Worm (Caenorhabditis elegans): Measurements from ENCODE around the gene nmy-1.

Gene nmy-1

ce11 chrX:2925950-2926349, 16.6 kb downstream of the nmy-1 start:
- TF ChIP-seq F13C5.2 (tag; optimal IDR thresholded peaks at IDR 0.05) (no peak), scrt-1 (GFP tag; IDR thresholded peaks at IDR 0.05) (no peak), ets-7 (tag; optimal IDR thresholded peaks at IDR 0.05) (no peak), tbx-11 (GFP tag; IDR thresholded peaks at IDR 0.05) (no peak), hnd-1 (tag; optimal IDR thresholded peaks at IDR 0.05) (no peak), B0310.2 (tag; optimal IDR thresholded peaks at IDR 0.05) (no peak), ceh-36 (tag; optimal IDR thresholded peaks at IDR 0.05) (no peak), aly-1 (tag; optimal IDR thresholded peaks at IDR 0.05) (no peak), hmbx-1 (tag; optimal IDR thresholded peaks at IDR 0.05) (no peak), tbx-37 (GFP tag; conservative IDR thresholded peaks at IDR 0.05) (no peak), ama-1 (optimal IDR thresholded peaks at IDR 0.05) (no peak), sea-1 (GFP tag; conservative IDR thresholded peaks at IDR 0.05) (no peak), ceh-13 (GFP tag; optimal IDR thresholded peaks at IDR 0.05) (no peak), hmg-4 (GFP tag; optimal IDR thresholded peaks at IDR 0.05) (no peak), flt-1 (GFP tag; IDR thresholded peaks at IDR 0.05) (no peak)

- no peak for TF ChIP-seq F13C5.2 (tag; optimal IDR thresholded peaks at IDR 0.05)
- TF ChIP-seq hmbx-1 (tag; optimal IDR thresholded peaks at IDR 0.05), result no peak
- no peak for TF ChIP-seq hnd-1 (tag; optimal IDR thresholded peaks at IDR 0.05)
- TF ChIP-seq B0310.2 (tag; optimal IDR thresholded peaks at IDR 0.05), result no peak
- no peak for TF ChIP-seq tbx-37 (GFP tag; conservative IDR thresholded peaks at IDR 0.05)
Observed at ce11 chrX:2927576-2927975, 18.2 kb downstream of the nmy-1 start.

ce11 chrX:2928089-2928488, 18.8 kb downstream of the nmy-1 start:
- no peak for TF ChIP-seq tbx-11 (GFP tag; IDR thresholded peaks at IDR 0.05)

ce11 chrX:2931852-2932251, 22.5 kb downstream of the nmy-1 start:
- no peak for TF ChIP-seq flt-1 (GFP tag; IDR thresholded peaks at IDR 0.05)
- TF ChIP-seq aly-1 (tag; optimal IDR thresholded peaks at IDR 0.05), result no peak
- TF ChIP-seq B0310.2 (tag; optimal IDR thresholded peaks at IDR 0.05), result no peak

- no peak for TF ChIP-seq ceh-13 (GFP tag; optimal IDR thresholded peaks at IDR 0.05)
- no peak for TF ChIP-seq hmbx-1 (tag; optimal IDR thresholded peaks at IDR 0.05)
- no peak for TF ChIP-seq aly-1 (tag; optimal IDR thresholded peaks at IDR 0.05)
- TF ChIP-seq sea-1 (GFP tag; conservative IDR thresholded peaks at IDR 0.05), result no peak
- no peak for TF ChIP-seq tbx-37 (GFP tag; conservative IDR thresholded peaks at IDR 0.05)
- TF ChIP-seq ama-1 (optimal IDR thresholded peaks at IDR 0.05), result no peak
- TF ChIP-seq B0310.2 (tag; optimal IDR thresholded peaks at IDR 0.05), result no peak
- TF ChIP-seq ceh-36 (tag; optimal IDR thresholded peaks at IDR 0.05), result no peak
- TF ChIP-seq pes-1 (GFP tag; IDR thresholded peaks at IDR 0.05), result no peak
- TF ChIP-seq F13C5.2 (tag; optimal IDR thresholded peaks at IDR 0.05), result no peak
- no peak for TF ChIP-seq scrt-1 (GFP tag; IDR thresholded peaks at IDR 0.05)
- TF ChIP-seq tra-4 (tag; optimal IDR thresholded peaks at IDR 0.05), result no peak
- TF ChIP-seq hmg-4 (GFP tag; optimal IDR thresholded peaks at IDR 0.05), result no peak
- TF ChIP-seq ets-7 (tag; optimal IDR thresholded peaks at IDR 0.05), result no peak
- TF ChIP-seq flt-1 (GFP tag; IDR thresholded peaks at IDR 0.05), result no peak
- TF ChIP-seq tbx-11 (GFP tag; IDR thresholded peaks at IDR 0.05), result no peak
- TF ChIP-seq hnd-1 (tag; optimal IDR thresholded peaks at IDR 0.05), result no peak
Observed at ce11 chrX:2933061-2933460, 23.7 kb downstream of the nmy-1 start, which contains the start of gene fard-1. TSS of gene fard-1 (plus strand) at chrX:2933361.

- TF ChIP-seq hnd-1 (tag; optimal IDR thresholded peaks at IDR 0.05), result no peak
- no peak for TF ChIP-seq aly-1 (tag; optimal IDR thresholded peaks at IDR 0.05)
- no peak for TF ChIP-seq pes-1 (GFP tag; IDR thresholded peaks at IDR 0.05)
- TF ChIP-seq tra-4 (tag; optimal IDR thresholded peaks at IDR 0.05), result no peak
- no peak for TF ChIP-seq scrt-1 (GFP tag; IDR thresholded peaks at IDR 0.05)
- TF ChIP-seq hmg-4 (GFP tag; optimal IDR thresholded peaks at IDR 0.05), result no peak
- TF ChIP-seq tbx-37 (GFP tag; conservative IDR thresholded peaks at IDR 0.05), result no peak
- no peak for TF ChIP-seq hmbx-1 (tag; optimal IDR thresholded peaks at IDR 0.05)
- TF ChIP-seq ets-7 (tag; optimal IDR thresholded peaks at IDR 0.05), result no peak
- TF ChIP-seq tbx-11 (GFP tag; IDR thresholded peaks at IDR 0.05), result no peak
- TF ChIP-seq ceh-36 (tag; optimal IDR thresholded peaks at IDR 0.05), result no peak
- no peak for TF ChIP-seq ama-1 (optimal IDR thresholded peaks at IDR 0.05)
- TF ChIP-seq ceh-13 (GFP tag; optimal IDR thresholded peaks at IDR 0.05), result no peak
- no peak for TF ChIP-seq B0310.2 (tag; optimal IDR thresholded peaks at IDR 0.05)
- no peak for TF ChIP-seq flt-1 (GFP tag; IDR thresholded peaks at IDR 0.05)
- TF ChIP-seq sea-1 (GFP tag; conservative IDR thresholded peaks at IDR 0.05), result no peak
- TF ChIP-seq F13C5.2 (tag; optimal IDR thresholded peaks at IDR 0.05), result no peak
Observed at ce11 chrX:2939085-2939484, 29.8 kb downstream of the nmy-1 start.

- TF ChIP-seq ets-7 (tag; optimal IDR thresholded peaks at IDR 0.05) (no peak), tra-4 (tag; optimal IDR thresholded peaks at IDR 0.05) (no peak), hnd-1 (tag; optimal IDR thresholded peaks at IDR 0.05) (no peak), F13C5.2 (tag; optimal IDR thresholded peaks at IDR 0.05) (no peak)
Observed at ce11 chrX:2939526-2939925, 30.2 kb downstream of the nmy-1 start.

ce11 chrX:2940572-2940971, 31.2 kb downstream of the nmy-1 start, which contains the start of gene pfk-1.1:
TSS of gene pfk-1.1 (plus strand) at chrX:2940872.
- TF ChIP-seq ceh-36 (tag; optimal IDR thresholded peaks at IDR 0.05), result no peak
- TF ChIP-seq aly-1 (tag; optimal IDR thresholded peaks at IDR 0.05), result no peak
- TF ChIP-seq ceh-13 (GFP tag; optimal IDR thresholded peaks at IDR 0.05), result no peak
- TF ChIP-seq B0310.2 (tag; optimal IDR thresholded peaks at IDR 0.05), result no peak
- TF ChIP-seq tra-4 (tag; optimal IDR thresholded peaks at IDR 0.05), result no peak
- TF ChIP-seq pes-1 (GFP tag; IDR thresholded peaks at IDR 0.05), result no peak
- no peak for TF ChIP-seq hmbx-1 (tag; optimal IDR thresholded peaks at IDR 0.05)
- no peak for TF ChIP-seq tbx-11 (GFP tag; IDR thresholded peaks at IDR 0.05)
- TF ChIP-seq F13C5.2 (tag; optimal IDR thresholded peaks at IDR 0.05), result no peak
- TF ChIP-seq hnd-1 (tag; optimal IDR thresholded peaks at IDR 0.05), result no peak
- no peak for TF ChIP-seq flt-1 (GFP tag; IDR thresholded peaks at IDR 0.05)
- TF ChIP-seq hmg-4 (GFP tag; optimal IDR thresholded peaks at IDR 0.05), result no peak
- TF ChIP-seq ets-7 (tag; optimal IDR thresholded peaks at IDR 0.05), result no peak
- no peak for TF ChIP-seq sea-1 (GFP tag; conservative IDR thresholded peaks at IDR 0.05)
- no peak for TF ChIP-seq ama-1 (optimal IDR thresholded peaks at IDR 0.05)
- no peak for TF ChIP-seq tbx-37 (GFP tag; conservative IDR thresholded peaks at IDR 0.05)

Data from whole organism, early embryonic.